Fruit fly (Drosophila melanogaster): ENCODE data around the gene Inx6.
"Not testable (repeated sequence)": the region's sequence is repeated elsewhere in the genome, so short reads cannot be mapped to it uniquely, and the experiment has no call there.

Gene Inx6

dm6 chrX:20224920-20225319 is 44.6 kb downstream of the Inx6 start, which contains the start of gene Sdic4:
Gene Sdic4, minus strand, starts transcription at chrX:20225020.
- not testable (repeated sequence) for TF ChIP-seq brk (GFP tag; optimal IDR thresholded peaks at IDR 0.05); pan (optimal IDR thresholded peaks at IDR 0.05); Abd-B (GFP tag; optimal IDR thresholded peaks at IDR 0.05)

Data from whole organism, wandering third instar larva.